Worm (Caenorhabditis elegans) whole organism, L4 larva: ENCODE data around the gene F16B12.4.

Experiments used
- D1046.2 ChIP-seq: fragments of 200-800 bp; sonication (Bioruptor generic); IDR thresholded peaks from 2 replicates; pipeline ENCODE4 v1.3.6; 2022; ENCODE audit warnings: missing genetic modification characterization, missing compliant biosample characterization
- F26F4.8 ChIP-seq: fragments of 200-800 bp; sonication (Bioruptor generic); conservative IDR thresholded peaks from 2 replicates; pipeline ENCODE4 v1.3.6; 2022; ENCODE audit warnings: missing genetic modification characterization, missing compliant biosample characterization
- F37D6.2 ChIP-seq: sonication (generic microtip); optimal IDR thresholded peaks from 2 replicates; lab custom pipeline; 2016; ENCODE audit warnings: mild to moderate bottlenecking, missing genetic modification characterization, missing compliant biosample characterization
- F44E2.7 ChIP-seq: fragments of 200-800 bp; sonication (Bioruptor generic); IDR thresholded peaks from 2 replicates; pipeline ENCODE4 v2.1.2; 2022; ENCODE audit warnings: missing genetic modification characterization, missing compliant biosample characterization
- Y105C5A.15 ChIP-seq: fragments of 200-800 bp; sonication (Bioruptor generic); IDR thresholded peaks from 2 replicates; pipeline ENCODE4 v1.3.6; 2022; ENCODE audit warnings: missing genetic modification characterization, missing compliant biosample characterization
- Y5F2A.4 ChIP-seq: fragments of 200-800 bp; sonication (Bioruptor generic); optimal IDR thresholded peaks from 2 replicates; lab custom pipeline; 2018; ENCODE audit warnings: mild to moderate bottlenecking, missing genetic modification characterization, missing compliant biosample characterization
- Y75B8A.6 ChIP-seq: fragments of 200-800 bp; sonication (Bioruptor generic); IDR thresholded peaks from 2 replicates; pipeline ENCODE4 v1.3.6; 2022; ENCODE audit warnings: missing genetic modification reagents, missing genetic modification characterization, missing compliant biosample characterization
- ZK337.2 ChIP-seq: fragments of 200-800 bp; sonication (Bioruptor generic); IDR thresholded peaks from 2 replicates; pipeline ENCODE4 v1.3.6; 2022; ENCODE audit warnings: missing genetic modification reagents, missing genetic modification characterization, missing compliant biosample characterization
- arid-1 ChIP-seq: fragments of 200-800 bp; sonication (Bioruptor generic); conservative IDR thresholded peaks from 2 replicates; pipeline ENCODE4 v1.3.6; 2022; ENCODE audit warnings: missing genetic modification reagents, missing genetic modification characterization, missing compliant biosample characterization
- daf-19 ChIP-seq: fragments of 200-800 bp; sonication (Bioruptor generic); conservative IDR thresholded peaks from 2 replicates; pipeline ENCODE4 v1.3.6; 2022; ENCODE audit warnings: missing genetic modification characterization, missing compliant biosample characterization
- daf-8 ChIP-seq: fragments of 200-800 bp; sonication (Bioruptor generic); IDR thresholded peaks from 2 replicates; pipeline ENCODE4 v1.3.6; 2022; ENCODE audit warnings: missing genetic modification characterization, missing compliant biosample characterization
- dmd-6 ChIP-seq: fragments of 200-800 bp; sonication (Bioruptor generic); IDR thresholded peaks from 2 replicates; pipeline ENCODE4 v1.3.6; 2022; ENCODE audit warnings: missing genetic modification reagents, missing genetic modification characterization, missing compliant biosample characterization
- dmd-9 ChIP-seq: fragments of 200-800 bp; sonication (Bioruptor generic); IDR thresholded peaks from 2 replicates; pipeline ENCODE4 v1.3.6; 2022; ENCODE audit warnings: missing genetic modification reagents, missing genetic modification characterization, missing compliant biosample characterization
- dpl-1 ChIP-seq: fragments of 150-350 bp; optimal IDR thresholded peaks from 2 replicates; lab custom pipeline; 2014; ENCODE audit warnings: missing biosample characterization, missing genetic modification reagents, missing genetic modification characterization
- egl-43 ChIP-seq: fragments of 200-800 bp; sonication (Bioruptor generic); IDR thresholded peaks from 2 replicates; pipeline ENCODE4 v1.3.6; 2022; ENCODE audit warnings: missing genetic modification reagents, missing genetic modification characterization, missing compliant biosample characterization
- fkh-10 ChIP-seq: fragments of 150-350 bp; optimal IDR thresholded peaks from 2 replicates; lab custom pipeline; 2014; ENCODE audit warnings: missing biosample characterization, missing genetic modification reagents, missing genetic modification characterization
- fos-1 ChIP-seq: fragments of 150-350 bp; optimal IDR thresholded peaks from 2 replicates; lab custom pipeline; 2014; ENCODE audit warnings: missing biosample characterization, missing genetic modification characterization
- gei-8 ChIP-seq: fragments of 200-800 bp; sonication (Bioruptor generic); optimal IDR thresholded peaks from 2 replicates; lab custom pipeline; 2018; ENCODE audit warnings: mild to moderate bottlenecking, missing genetic modification characterization, missing compliant biosample characterization
- hlh-11 ChIP-seq: fragments of 200-800 bp; sonication (Bioruptor generic); optimal IDR thresholded peaks from 2 replicates; lab custom pipeline; 2018; ENCODE audit warnings: mild to moderate bottlenecking, missing genetic modification characterization, missing compliant biosample characterization
- hmg-1.1 ChIP-seq: fragments of 200-800 bp; sonication (Bioruptor generic); IDR thresholded peaks from 2 replicates; pipeline ENCODE4 v1.3.6; 2022; ENCODE audit warnings: missing genetic modification reagents, missing genetic modification characterization, missing compliant biosample characterization
- lim-7 ChIP-seq: fragments of 200-800 bp; sonication (Bioruptor generic); IDR thresholded peaks from 2 replicates; pipeline ENCODE4 v1.3.6; 2022; ENCODE audit warnings: missing genetic modification characterization, missing compliant biosample characterization
- lin-13 ChIP-seq: fragments of 150-350 bp; optimal IDR thresholded peaks from 2 replicates; lab custom pipeline; 2014; ENCODE audit warnings: missing biosample characterization, missing genetic modification reagents, missing genetic modification characterization
- lin-39 ChIP-seq: fragments of 150-350 bp; optimal IDR thresholded peaks from 2 replicates; lab custom pipeline; 2014; ENCODE audit warnings: missing biosample characterization, missing genetic modification reagents, missing genetic modification characterization
- mxl-3 ChIP-seq: fragments of 200-800 bp; sonication (Bioruptor generic); optimal IDR thresholded peaks from 2 replicates; lab custom pipeline; 2018; ENCODE audit warnings: mild to moderate bottlenecking, missing genetic modification characterization, missing compliant biosample characterization
- nhr-102 ChIP-seq: sonication (generic microtip); optimal IDR thresholded peaks from 2 replicates; lab custom pipeline; 2016; ENCODE audit warnings: mild to moderate bottlenecking, missing genetic modification characterization, moderate library complexity, missing compliant biosample characterization
- nhr-28 ChIP-seq: fragments of 150-350 bp; optimal IDR thresholded peaks from 2 replicates; lab custom pipeline; 2014; ENCODE audit warnings: missing biosample characterization, missing genetic modification characterization
- nhr-42 ChIP-seq: fragments of 200-800 bp; sonication (Bioruptor generic); IDR thresholded peaks from 2 replicates; pipeline ENCODE4 v1.3.6; 2022; ENCODE audit warnings: missing genetic modification characterization, missing compliant biosample characterization
- nhr-6 ChIP-seq: fragments of 150-350 bp; optimal IDR thresholded peaks from 2 replicates; lab custom pipeline; 2014; ENCODE audit warnings: missing biosample characterization, missing genetic modification characterization
- php-3 ChIP-seq: fragments of 200-800 bp; sonication (Bioruptor generic); IDR thresholded peaks from 2 replicates; pipeline ENCODE4 v1.3.6; 2022; ENCODE audit warnings: missing genetic modification reagents, missing genetic modification characterization, missing compliant biosample characterization
- pqm-1 ChIP-seq: sonication (generic microtip); optimal IDR thresholded peaks from 2 replicates; lab custom pipeline; 2017; ENCODE audit warnings: missing biosample characterization, missing genetic modification characterization
- rbr-2 ChIP-seq: sonication (generic microtip); optimal IDR thresholded peaks from 2 replicates; lab custom pipeline; 2016; ENCODE audit warnings: missing genotype, missing genetic modification characterization, missing compliant biosample characterization
- saeg-2 ChIP-seq: fragments of 200-800 bp; sonication (Bioruptor generic); IDR thresholded peaks from 2 replicates; pipeline ENCODE4 v1.3.6; 2022; ENCODE audit warnings: missing genetic modification reagents, missing genetic modification characterization, missing compliant biosample characterization
- sdz-12 ChIP-seq: fragments of 200-800 bp; sonication (Bioruptor generic); optimal IDR thresholded peaks from 2 replicates; lab custom pipeline; 2018; ENCODE audit warnings: mild to moderate bottlenecking, missing genetic modification characterization, missing compliant biosample characterization
- set-16 ChIP-seq: fragments of 200-800 bp; sonication (Bioruptor generic); IDR thresholded peaks from 2 replicates; pipeline ENCODE4 v1.3.6; 2022; ENCODE audit warnings: missing genetic modification reagents, missing genetic modification characterization, missing compliant biosample characterization
- snpc-1.2 ChIP-seq: fragments of 200-800 bp; sonication (Bioruptor generic); IDR thresholded peaks from 2 replicates; pipeline ENCODE4 v1.3.6; 2022; ENCODE audit warnings: missing genetic modification reagents, missing genetic modification characterization, missing compliant biosample characterization
- snpc-4 ChIP-seq: fragments of 150-350 bp; optimal IDR thresholded peaks from 2 replicates; lab custom pipeline; 2014; ENCODE audit warnings: missing biosample characterization, missing genetic modification characterization
- spr-1 ChIP-seq: sonication (generic microtip); optimal IDR thresholded peaks from 2 replicates; lab custom pipeline; 2016; ENCODE audit warnings: mild to moderate bottlenecking, missing genetic modification characterization, missing compliant biosample characterization
- spr-3 ChIP-seq: fragments of 200-800 bp; sonication (Bioruptor generic); optimal IDR thresholded peaks from 2 replicates; lab custom pipeline; 2018; ENCODE audit warnings: mild to moderate bottlenecking, missing genetic modification characterization, missing compliant biosample characterization
- tra-1 ChIP-seq: fragments of 200-800 bp; sonication (Bioruptor generic); IDR thresholded peaks from 2 replicates; pipeline ENCODE4 v1.3.6; 2022; ENCODE audit warnings: missing genetic modification reagents, missing genetic modification characterization, missing compliant biosample characterization
- unc-130 ChIP-seq: sonication (generic microtip); optimal IDR thresholded peaks from 2 replicates; lab custom pipeline; 2016; ENCODE audit warnings: missing genetic modification reagents, missing genetic modification characterization, missing compliant biosample characterization
- unc-62 ChIP-seq, 3 experiments: fragments of 150-350 bp in 1 of 3; sonication (generic microtip); optimal IDR thresholded peaks in 2 of 3; peaks in 1 of 3; 1 replicate in 1 of 3; 2 replicates in 2 of 3; lab custom pipeline; 2014 to 2017; ENCODE audit warnings: missing biosample characterization in 3 of 3, missing genetic modification characterization in 3 of 3, missing genetic modification reagents in 3 of 3, missing genotype in 1 of 3
- vab-7 ChIP-seq: fragments of 200-800 bp; sonication (Bioruptor generic); IDR thresholded peaks from 2 replicates; pipeline ENCODE4 v1.3.6; 2022; ENCODE audit warnings: missing genetic modification reagents, missing genetic modification characterization, missing compliant biosample characterization
- zfp-2 ChIP-seq: sonication (generic microtip); optimal IDR thresholded peaks from 2 replicates; lab custom pipeline; 2016; ENCODE audit warnings: mild to moderate bottlenecking, missing genetic modification characterization, missing compliant biosample characterization
- ztf-11 ChIP-seq: fragments of 150-350 bp; optimal IDR thresholded peaks from 2 replicates; lab custom pipeline; 2014; ENCODE audit warnings: missing biosample characterization, missing genetic modification characterization
- ztf-7 ChIP-seq: fragments of 150-350 bp; optimal IDR thresholded peaks from 2 replicates; lab custom pipeline; 2014; ENCODE audit warnings: missing biosample characterization, missing genetic modification characterization

Gene F16B12.4

DNA sequence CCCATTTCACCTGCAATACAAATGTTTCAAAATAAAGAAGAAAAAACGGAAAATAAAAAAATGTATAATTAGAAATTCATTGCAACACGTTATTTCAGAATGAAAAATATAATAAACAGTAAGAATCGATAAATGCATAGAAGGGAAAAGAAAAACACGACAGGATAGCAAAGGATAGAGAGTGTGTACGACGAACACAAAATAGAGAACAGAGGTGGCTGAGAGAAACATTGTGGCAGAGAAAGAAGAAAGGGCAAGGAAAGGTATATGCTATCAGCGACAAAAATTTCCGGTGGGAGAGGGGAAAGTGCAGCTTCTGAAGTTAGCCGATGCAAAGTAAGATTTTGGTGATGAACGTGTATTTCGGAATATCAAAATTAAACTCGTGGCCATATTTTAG, 27.4 kb upstream of the F16B12.4 start, which contains the start of gene F28H6.6 (continued):
- TF ChIP-seq zfp-2 (no peak), dpl-1 (GFP tag; lab: Kevin White, UChicago) (no peak), spr-3 (no peak), lim-7 (GFP tag; lab: Robert Waterston, UW) (no peak), ztf-7 (no peak), pqm-1 (tag; lab: Kevin White, UChicago) (no peak), mxl-3 (no peak), set-16 (no peak)

DNA sequence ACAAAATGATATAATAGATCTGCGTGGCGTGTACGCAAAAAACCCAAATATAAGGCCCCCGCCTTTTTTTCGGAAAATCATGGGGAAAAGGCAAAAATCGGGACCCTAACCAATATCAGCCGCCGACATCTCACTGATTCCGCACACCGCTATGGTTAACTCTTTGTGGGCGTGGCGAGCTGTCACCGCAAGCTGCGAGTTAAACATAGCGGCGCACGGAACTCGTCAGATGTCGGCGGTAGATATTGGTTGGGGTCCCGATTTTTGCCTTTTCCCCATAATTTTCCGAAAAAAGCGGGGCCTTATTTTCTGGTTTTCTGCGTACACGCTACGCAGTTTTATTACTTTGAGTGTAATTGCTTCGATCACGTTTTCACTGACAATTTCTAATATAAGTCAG, 20.3 kb upstream of the F16B12.4 start:
- TF ChIP-seq set-16: 0 out of 2 replicates have a peak, but pooled peaks have one; percentile 10
- TF ChIP-seq nhr-42 (GFP tag; lab: Robert Waterston, UW): no peak
- no peak for TF ChIP-seq egl-43 (GFP tag; lab: Robert Waterston, UW)
- TF ChIP-seq fos-1 (tag; lab: Kevin White, UChicago): no peak
- TF ChIP-seq unc-62 (GFP tag; optimal IDR thresholded peaks at IDR 0.05 in 1 of 2; lab: Kevin White, UChicago): no peak
- TF ChIP-seq unc-62 (tag; optimal IDR thresholded peaks at IDR 0.05; lab: Kevin White, UChicago): no peak
- no peak for TF ChIP-seq php-3 (GFP tag; lab: Robert Waterston, UW)
- no peak for TF ChIP-seq rbr-2

DNA sequence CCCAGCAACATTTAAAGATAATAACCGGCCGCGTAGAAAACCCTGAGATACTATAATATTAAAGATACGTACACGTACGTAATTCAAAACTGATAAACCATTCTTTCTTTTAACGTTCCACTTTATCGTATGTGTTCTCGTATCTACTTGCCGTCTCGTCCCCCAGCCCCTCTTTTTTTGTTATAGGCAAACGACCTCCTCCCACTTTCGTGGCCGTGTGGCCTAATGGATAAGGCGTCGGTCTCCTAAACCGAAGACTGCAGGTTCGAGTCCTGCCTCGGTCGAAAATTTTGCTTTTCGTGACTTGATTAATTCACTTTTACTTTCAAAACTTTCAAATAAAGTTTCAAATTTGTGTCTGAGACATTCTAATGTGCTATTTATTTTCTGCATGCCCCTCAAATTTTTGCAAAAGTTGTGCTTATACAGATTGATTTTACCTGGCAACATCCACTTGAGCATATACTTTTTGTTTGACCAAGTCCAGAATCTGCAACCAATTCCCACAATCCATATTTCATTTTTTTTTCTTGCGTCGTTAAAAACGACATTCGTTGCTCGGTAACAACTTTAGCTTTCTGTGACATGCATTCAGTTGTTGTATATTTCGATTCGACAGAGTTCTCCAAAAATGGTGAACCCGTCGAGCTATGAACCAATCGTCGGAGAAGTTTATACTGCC, 17.2 kb upstream of the F16B12.4 start, which contains the start of gene F28H6.7:
F28H6.7 (plus strand) TSS at position 632 of the 682 bp plus-strand sequence.
- TF ChIP-seq dpl-1 (GFP tag; lab: Kevin White, UChicago): peak; percentile 32
- no peak for TF ChIP-seq daf-8
- peak; percentile 43 for TF ChIP-seq nhr-102
- TF ChIP-seq saeg-2: 0 out of 2 replicates have a peak, but pooled peaks have one; percentile 16
- TF ChIP-seq dmd-9 (GFP tag; lab: Robert Waterston, UW): peak; percentile 82
- TF ChIP-seq tra-1 (GFP tag; lab: Robert Waterston, UW): peak; percentile 59; the same call in 1 of the 2 replicates
- TF ChIP-seq daf-19 (GFP tag; lab: Robert Waterston, UW): no peak
- no peak for TF ChIP-seq nhr-6
- no peak for TF ChIP-seq snpc-4 (tag; lab: Kevin White, UChicago)
- TF ChIP-seq Y75B8A.6 (GFP tag; lab: Robert Waterston, UW): 0 out of 2 replicates have a peak, but pooled peaks have one; percentile 11
- peak; percentile 81 for TF ChIP-seq vab-7 (GFP tag; lab: Robert Waterston, UW)
- peak; percentile 18 for TF ChIP-seq F37D6.2 (tag; lab: Kevin White, UChicago)
- TF ChIP-seq hmg-1.1: peak; percentile 82
- peak; percentile 92 for TF ChIP-seq egl-43 (GFP tag; lab: Robert Waterston, UW)
- no peak for TF ChIP-seq unc-62 (GFP tag; optimal IDR thresholded peaks at IDR 0.05 in 1 of 2; lab: Kevin White, UChicago)
- no peak for TF ChIP-seq unc-62 (tag; optimal IDR thresholded peaks at IDR 0.05; lab: Kevin White, UChicago)
- peak; percentile 17 for TF ChIP-seq ztf-7
- peak; percentile 84 for TF ChIP-seq lim-7 (GFP tag; lab: Robert Waterston, UW)
- TF ChIP-seq sdz-12 (GFP tag; lab: Kevin White, UChicago): peak; percentile 43
- TF ChIP-seq snpc-1.2 (GFP tag; lab: Robert Waterston, UW): peak; percentile 76
- TF ChIP-seq lin-13 (GFP tag; lab: Kevin White, UChicago): peak; percentile 26
- TF ChIP-seq hlh-11: no peak
- peak; percentile 68 for TF ChIP-seq arid-1 (GFP tag; lab: Robert Waterston, UW)
- peak; percentile 70; the same call in 1 of the 2 replicates for TF ChIP-seq Y105C5A.15 (GFP tag; lab: Robert Waterston, UW)
- peak; percentile 30 for TF ChIP-seq gei-8
- no peak for TF ChIP-seq lin-39 (tag; lab: Kevin White, UChicago)
- TF ChIP-seq D1046.2 (GFP tag; lab: Robert Waterston, UW): peak; percentile 75; the same call in 1 of the 2 replicates
- TF ChIP-seq ZK337.2 (GFP tag; lab: Robert Waterston, UW): peak; percentile 60
- no peak for TF ChIP-seq fkh-10 (GFP tag; lab: Kevin White, UChicago)
- peak; percentile 44 for TF ChIP-seq spr-1 (tag; lab: Kevin White, UChicago)
- peak; percentile 58; the same call in 1 of the 2 replicates for TF ChIP-seq php-3 (GFP tag; lab: Robert Waterston, UW)
- TF ChIP-seq F26F4.8 (GFP tag; lab: Robert Waterston, UW): 0 out of 2 replicates have a peak, but pooled peaks have one; percentile 55
- TF ChIP-seq unc-130: peak; percentile 16
- peak; percentile 17 for TF ChIP-seq nhr-28 (tag; lab: Kevin White, UChicago)
- TF ChIP-seq Y5F2A.4 (GFP tag; lab: Kevin White, UChicago): peak; percentile 52
- TF ChIP-seq F44E2.7 (GFP tag; lab: Robert Waterston, UW): 0 out of 2 replicates have a peak, but pooled peaks have one; percentile 47
- no peak for TF ChIP-seq ztf-11
- peak; percentile 43; the same call in 1 of the 2 replicates for TF ChIP-seq dmd-6 (GFP tag; lab: Robert Waterston, UW)
